Fruit fly (Drosophila melanogaster): ENCODE measurements around the gene Gr5a.

DNA sequence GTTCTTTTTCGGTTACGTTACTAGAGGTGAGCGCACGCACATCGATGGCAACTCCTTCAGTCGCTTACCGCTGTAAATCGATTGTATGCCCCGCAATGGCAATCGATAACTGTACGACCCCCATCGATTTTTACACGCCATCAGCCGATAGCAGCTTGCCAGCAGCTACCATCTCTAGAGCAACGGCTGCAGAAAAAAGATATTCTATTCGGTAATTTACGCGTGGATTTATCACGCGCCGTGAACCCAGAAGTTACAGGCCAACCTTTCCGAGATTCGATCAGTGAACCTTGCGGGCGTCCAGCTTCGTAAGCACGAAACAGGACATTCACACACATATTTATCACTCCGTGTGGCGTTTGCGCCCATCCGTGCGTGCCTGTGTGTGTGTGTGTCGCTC, 14.5 kb upstream of the Gr5a start, which contains the start of the genes Sirt4 and CG4119:
- TF ChIP-seq CG8478 (optimal IDR thresholded peaks at IDR 0.05) (no peak), CTCF (optimal IDR thresholded peaks at IDR 0.05) (peak in 1 of 2 experiments; percentile 29)

All from S2 (cell line).